Fruit fly (Drosophila melanogaster): ENCODE results near the gene Sf3b5.

The Sf3b5 gene

DNA sequence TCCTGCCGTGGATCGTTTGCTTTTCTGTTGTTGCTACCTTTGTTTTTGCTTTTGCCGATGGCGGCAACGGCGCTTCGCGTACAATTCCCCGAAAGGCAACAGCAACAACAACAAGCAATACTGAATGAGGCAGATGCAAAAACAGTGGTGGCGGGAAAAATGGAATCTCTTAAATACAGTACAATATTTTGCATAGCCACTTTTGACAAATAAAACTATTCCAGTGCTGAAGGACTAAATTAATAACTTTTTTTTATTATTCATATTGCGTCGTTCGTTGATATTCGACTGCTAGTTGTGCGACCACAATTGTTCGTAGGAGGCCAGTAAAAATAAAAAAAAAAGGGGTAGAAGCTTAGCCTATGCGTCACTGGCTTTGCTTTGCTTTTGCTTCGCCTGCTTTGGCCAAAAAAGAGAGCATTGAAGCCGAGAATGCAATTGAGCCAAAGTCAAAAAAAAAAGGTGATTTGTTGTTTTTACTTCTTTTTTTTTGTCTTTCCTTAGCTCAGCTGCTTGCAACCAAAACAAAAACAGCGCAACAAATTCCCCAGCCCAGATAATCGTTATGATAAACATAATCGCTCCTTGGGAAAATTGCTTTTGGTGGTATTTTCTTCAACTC is 16.8 kb upstream of the Sf3b5 start (continued):
- no peak for TF ChIP-seq hkb (optimal IDR thresholded peaks at IDR 0.05)
- peak; percentile 96 for TF ChIP-seq hkb (GFP tag; IDR thresholded peaks at IDR 0.05)
- no peak for TF ChIP-seq da (GFP tag; optimal IDR thresholded peaks at IDR 0.05)
- TF ChIP-seq CG6854 (GFP tag; optimal IDR thresholded peaks at IDR 0.05), result peak; percentile 70
- no peak for TF ChIP-seq CG42726 (GFP tag; IDR thresholded peaks at IDR 0.05; ENCODE audit: partially characterized antibody)
- peak; percentile 82 for TF ChIP-seq Ssrp (tag; optimal IDR thresholded peaks at IDR 0.05)
- peak; percentile 86 for TF ChIP-seq CG12219 (GFP tag; optimal IDR thresholded peaks at IDR 0.05)
- TF ChIP-seq scrt (GFP tag; optimal IDR thresholded peaks at IDR 0.05), result peak; percentile 73
- peak; percentile 46 for TF ChIP-seq wek (GFP tag; optimal IDR thresholded peaks at IDR 0.05)
- TF ChIP-seq E2f1 (GFP tag; IDR thresholded peaks at IDR 0.05), result peak; percentile 86
- no peak for TF ChIP-seq CG17612 (GFP tag; IDR thresholded peaks at IDR 0.05)
- no peak for TF ChIP-seq gfzf (GFP tag; optimal IDR thresholded peaks at IDR 0.05)
- TF ChIP-seq BEAF-32 (GFP tag; optimal IDR thresholded peaks at IDR 0.05), result no peak
- peak; percentile 74 for TF ChIP-seq CG11085 (GFP tag; IDR thresholded peaks at IDR 0.05)
- TF ChIP-seq CG10431 (GFP tag; optimal IDR thresholded peaks at IDR 0.05), result no peak
- no peak for TF ChIP-seq CG34224 (GFP tag; IDR thresholded peaks at IDR 0.05; ENCODE audit: partially characterized antibody)
- peak; percentile 87 for TF ChIP-seq CG9932 (GFP tag; IDR thresholded peaks at IDR 0.05)
- TF ChIP-seq CG14667 (GFP tag; IDR thresholded peaks at IDR 0.05), result peak; percentile 87
- peak; percentile 65 for TF ChIP-seq CG18764 (GFP tag; optimal IDR thresholded peaks at IDR 0.05)
- TF ChIP-seq CG15696 (tag; optimal IDR thresholded peaks at IDR 0.05), result no peak
- TF ChIP-seq Ets97D (GFP tag; optimal IDR thresholded peaks at IDR 0.05), result peak; percentile 38
- peak; percentile 86 for TF ChIP-seq CG3847 (GFP tag; IDR thresholded peaks at IDR 0.05)
- peak; percentile 86 for TF ChIP-seq CG2712 (tag; optimal IDR thresholded peaks at IDR 0.05)
- peak; percentile 76 for TF ChIP-seq gro (GFP tag; optimal IDR thresholded peaks at IDR 0.05)
- TF ChIP-seq mirr (GFP tag; optimal IDR thresholded peaks at IDR 0.05), result no peak
- TF ChIP-seq CG10267 (tag; optimal IDR thresholded peaks at IDR 0.05), result peak; percentile 79
- peak; percentile 76 for TF ChIP-seq CG12299 (tag; optimal IDR thresholded peaks at IDR 0.05)
- TF ChIP-seq CG2678 (tag; optimal IDR thresholded peaks at IDR 0.05), result peak; percentile 87
- TF ChIP-seq CG16813 (GFP tag; IDR thresholded peaks at IDR 0.05; ENCODE audit: partially characterized antibody), result no peak
- TF ChIP-seq CG12155 (GFP tag; optimal IDR thresholded peaks at IDR 0.05), result peak; percentile 79
- peak; percentile 71 for TF ChIP-seq CG11723 (GFP tag; optimal IDR thresholded peaks at IDR 0.05)
- peak; percentile 53 for TF ChIP-seq Hmx (GFP tag; optimal IDR thresholded peaks at IDR 0.05)
- TF ChIP-seq CG10462 (GFP tag; optimal IDR thresholded peaks at IDR 0.05), result peak; percentile 63
- peak; percentile 28 for TF ChIP-seq slou (GFP tag; optimal IDR thresholded peaks at IDR 0.05)
- TF ChIP-seq Drgx (GFP tag; IDR thresholded peaks at IDR 0.05), result peak; percentile 99
- TF ChIP-seq CG12744 (GFP tag; optimal IDR thresholded peaks at IDR 0.05), result peak; percentile 44
- TF ChIP-seq unpg (GFP tag; optimal IDR thresholded peaks at IDR 0.05), result peak; percentile 91
- peak; percentile 74; the same call in 2 of the 3 replicates for TF ChIP-seq CG6175 (GFP tag; IDR thresholded peaks at IDR 0.05)
- peak; percentile 85 for TF ChIP-seq CG17568 (GFP tag; optimal IDR thresholded peaks at IDR 0.05)
- TF ChIP-seq Vsx1 (GFP tag; optimal IDR thresholded peaks at IDR 0.05), result peak; percentile 67
- peak; percentile 77; the same call in 1 of the 3 replicates for TF ChIP-seq CG2199 (GFP tag; IDR thresholded peaks at IDR 0.05)
- peak; percentile 71 for TF ChIP-seq E2f2 (GFP tag; IDR thresholded peaks at IDR 0.05)
- peak; percentile 63 for TF ChIP-seq CG7928 (GFP tag; optimal IDR thresholded peaks at IDR 0.05)
- TF ChIP-seq CG9609 (GFP tag; optimal IDR thresholded peaks at IDR 0.05), result peak; percentile 66
- TF ChIP-seq CG7963 (GFP tag; IDR thresholded peaks at IDR 0.05; ENCODE audit: partially characterized antibody), result no peak
- peak; percentile 90 for TF ChIP-seq Hsf (GFP tag; optimal IDR thresholded peaks at IDR 0.05)
- peak; percentile 97 for TF ChIP-seq ci (GFP tag; IDR thresholded peaks at IDR 0.05)
- peak; percentile 95 for TF ChIP-seq CG11695 (GFP tag; IDR thresholded peaks at IDR 0.05)
- peak; percentile 14 for TF ChIP-seq TFAM (GFP tag; optimal IDR thresholded peaks at IDR 0.05)
- TF ChIP-seq ash1 (GFP tag; optimal IDR thresholded peaks at IDR 0.05), result peak; percentile 53

Data from whole organism, embryonic.